Fruit fly (Drosophila melanogaster) whole organism, embryonic: ENCODE measurements around the gene Mgat3.

Experiments used
- C15 ChIP-seq: fragments of 200-800 bp; sonication (Bioruptor generic); IDR thresholded peaks from 3 replicates; pipeline ENCODE4 v1.3.6; 2022; ENCODE audit warnings: missing biosample characterization, missing genetic modification characterization
- CG10366 ChIP-seq: fragments of 200-800 bp; sonication (Bioruptor generic); IDR thresholded peaks from 2 replicates; pipeline ENCODE4 v1.3.6; 2022; ENCODE audit warnings: missing biosample characterization, missing genetic modification characterization
- CG10462 ChIP-seq: fragments of 200-800 bp; sonication (Bioruptor generic); optimal IDR thresholded peaks from 2 replicates; lab custom pipeline; 2016; ENCODE audit warnings: missing biosample characterization, missing genetic modification characterization
- CG11247 ChIP-seq: fragments of 200-800 bp; sonication (Bioruptor generic); IDR thresholded peaks from 2 replicates; pipeline ENCODE4 v1.3.6; 2022; ENCODE audit warnings: missing biosample characterization, missing genetic modification characterization
- CG12104 ChIP-seq: fragments of 200-800 bp; sonication (Bioruptor generic); optimal IDR thresholded peaks from 3 replicates; lab custom pipeline; 2016; ENCODE audit warnings: missing biosample characterization, missing genetic modification characterization
- CG12219 ChIP-seq: fragments of 200-800 bp; sonication (Bioruptor generic); optimal IDR thresholded peaks from 3 replicates; lab custom pipeline; 2018; ENCODE audit warnings: missing biosample characterization, mild to moderate bottlenecking, missing genetic modification characterization
- CG13424 ChIP-seq: fragments of 200-800 bp; sonication (Bioruptor generic); optimal IDR thresholded peaks from 2 replicates; lab custom pipeline; 2019; ENCODE audit warnings: missing biosample characterization, mild to moderate bottlenecking, missing genetic modification characterization, moderate library complexity
- CG14667 ChIP-seq: fragments of 200-800 bp; sonication (Bioruptor generic); IDR thresholded peaks from 2 replicates; pipeline ENCODE4 v1.3.6; 2022; ENCODE audit warnings: missing biosample characterization, missing genetic modification characterization
- CG14860 ChIP-seq: fragments of 200-800 bp; sonication (Bioruptor generic); IDR thresholded peaks from 3 replicates; pipeline ENCODE4 v1.3.6; 2022; ENCODE audit warnings: missing biosample characterization, missing genetic modification characterization; ENCODE audit not compliant: partially characterized antibody
- CG17359 ChIP-seq: fragments of 200-800 bp; sonication (Bioruptor generic); optimal IDR thresholded peaks from 3 replicates; lab custom pipeline; 2018; ENCODE audit warnings: missing biosample characterization, mild to moderate bottlenecking, missing genetic modification characterization, moderate library complexity
- CG1832 ChIP-seq: fragments of 200-800 bp; sonication (Bioruptor generic); optimal IDR thresholded peaks from 2 replicates; lab custom pipeline; 2017; ENCODE audit warnings: missing biosample characterization, mild to moderate bottlenecking, missing genetic modification characterization, inconsistent platforms
- CG18619 ChIP-seq: fragments of 200-800 bp; sonication (Bioruptor generic); optimal IDR thresholded peaks from 3 replicates; lab custom pipeline; 2017; ENCODE audit warnings: missing biosample characterization, mild to moderate bottlenecking, missing genetic modification characterization
- CG2678 ChIP-seq: fragments of 200-800 bp; sonication (Bioruptor generic); optimal IDR thresholded peaks from 3 replicates; lab custom pipeline; 2019; ENCODE audit warnings: missing biosample characterization, mild to moderate bottlenecking, missing genetic modification characterization, moderate library complexity
- CG3407 ChIP-seq: fragments of 200-800 bp; sonication (Bioruptor generic); optimal IDR thresholded peaks from 2 replicates; lab custom pipeline; 2018; ENCODE audit warnings: missing biosample characterization, mild to moderate bottlenecking, missing genetic modification characterization
- CG4328 ChIP-seq: fragments of 200-800 bp; sonication (Bioruptor generic); optimal IDR thresholded peaks from 3 replicates; lab custom pipeline; 2017; ENCODE audit warnings: missing biosample characterization, missing genetic modification reagents, missing genetic modification characterization
- CG43689 ChIP-seq: fragments of 200-800 bp; sonication (Bioruptor generic); IDR thresholded peaks from 2 replicates; pipeline ENCODE4 v1.3.6; 2022; ENCODE audit warnings: missing biosample characterization, missing genetic modification characterization
- CG8478 ChIP-seq: fragments of >200 bp; optimal IDR thresholded peaks from 2 replicates; lab custom pipeline; 2018
- CG9727 ChIP-seq: fragments of 200-800 bp; sonication (Bioruptor generic); optimal IDR thresholded peaks from 3 replicates; lab custom pipeline; 2017; ENCODE audit warnings: missing biosample characterization, mild to moderate bottlenecking, missing genetic modification characterization
- Camta ChIP-seq: fragments of 200-800 bp; sonication (Bioruptor generic); optimal IDR thresholded peaks from 2 replicates; lab custom pipeline; 2016; ENCODE audit warnings: missing biosample characterization, missing genetic modification characterization
- Dad ChIP-seq: fragments of 200-800 bp; sonication (Bioruptor generic); optimal IDR thresholded peaks from 3 replicates; lab custom pipeline; 2016; ENCODE audit warnings: missing biosample characterization, missing genetic modification characterization
- Doc3 ChIP-seq: fragments of 200-800 bp; sonication (Bioruptor generic); IDR thresholded peaks from 3 replicates; pipeline ENCODE4 v1.3.6; 2022; ENCODE audit warnings: missing biosample characterization, missing genetic modification characterization; ENCODE audit not compliant: partially characterized antibody
- Ets65A ChIP-seq: fragments of 200-800 bp; sonication (Bioruptor generic); peaks from one replicate; lab custom pipeline; 2016; ENCODE audit warnings: missing biosample characterization, missing genetic modification characterization
- Kr ChIP-seq: fragments of 200-800 bp; sonication (Bioruptor generic); optimal IDR thresholded peaks from 2 replicates; lab custom pipeline; 2017; ENCODE audit warnings: missing biosample characterization, mild to moderate bottlenecking, missing genetic modification characterization
- MBD-R2 ChIP-seq: fragments of 200-800 bp; sonication (Bioruptor generic); IDR thresholded peaks from 2 replicates; pipeline ENCODE4 v1.3.6; 2022; ENCODE audit warnings: missing biosample characterization, missing genetic modification characterization
- Myb ChIP-seq: fragments of 200-800 bp; sonication (Bioruptor generic); optimal IDR thresholded peaks from 2 replicates; lab custom pipeline; 2016; ENCODE audit warnings: missing biosample characterization, missing genetic modification characterization
- Nf-YA ChIP-seq: fragments of 200-800 bp; sonication (Bioruptor generic); IDR thresholded peaks from 2 replicates; pipeline ENCODE4 v1.3.6; 2022; ENCODE audit warnings: missing biosample characterization, missing genetic modification characterization
- Oli ChIP-seq: fragments of 200-800 bp; sonication (Bioruptor generic); optimal IDR thresholded peaks from 2 replicates; lab custom pipeline; 2018; ENCODE audit warnings: missing biosample characterization, mild to moderate bottlenecking, missing genetic modification characterization, moderate library complexity
- Optix ChIP-seq: fragments of 200-800 bp; sonication (Bioruptor generic); IDR thresholded peaks from 3 replicates; pipeline ENCODE4 v1.3.6; 2022; ENCODE audit warnings: missing biosample characterization, missing genetic modification characterization
- Poxn ChIP-seq: fragments of 200-800 bp; sonication (Bioruptor generic); IDR thresholded peaks from 2 replicates; pipeline ENCODE4 v1.3.6; 2022; ENCODE audit warnings: missing biosample characterization, missing genetic modification characterization
- Usf ChIP-seq: fragments of 200-800 bp; sonication (Bioruptor generic); optimal IDR thresholded peaks from 2 replicates; lab custom pipeline; 2017; ENCODE audit warnings: missing genotype, missing biosample characterization, missing genetic modification characterization
- Vsx1 ChIP-seq: fragments of 200-800 bp; sonication (Bioruptor generic); optimal IDR thresholded peaks from 2 replicates; lab custom pipeline; 2017; ENCODE audit warnings: missing biosample characterization, mild to moderate bottlenecking, missing genetic modification characterization, missing genetic modification reagents
- YL-1 ChIP-seq: fragments of 200-800 bp; sonication (Bioruptor generic); optimal IDR thresholded peaks from 3 replicates; lab custom pipeline; 2017; ENCODE audit warnings: missing biosample characterization, mild to moderate bottlenecking, missing genetic modification characterization
- abd-A ChIP-seq: fragments of 200-800 bp; sonication (Bioruptor generic); optimal IDR thresholded peaks from 3 replicates; lab custom pipeline; 2019; ENCODE audit warnings: missing biosample characterization, mild to moderate bottlenecking, missing genetic modification characterization, moderate library complexity
- ash1 ChIP-seq: fragments of 200-800 bp; sonication (Bioruptor generic); optimal IDR thresholded peaks from 2 replicates; lab custom pipeline; 2018; ENCODE audit warnings: missing biosample characterization, mild to moderate bottlenecking, missing genetic modification characterization
- bowl ChIP-seq: fragments of 200-800 bp; sonication (Bioruptor generic); IDR thresholded peaks from 2 replicates; pipeline ENCODE4 v1.3.6; 2022; ENCODE audit warnings: missing biosample characterization, missing genetic modification characterization
- cad ChIP-seq: fragments of >200 bp; optimal IDR thresholded peaks from 2 replicates; lab custom pipeline; 2017; ENCODE audit warnings: missing biosample characterization, missing genetic modification characterization
- cg ChIP-seq: fragments of 200-800 bp; sonication (Bioruptor generic); optimal IDR thresholded peaks from 3 replicates; lab custom pipeline; 2019; ENCODE audit warnings: missing biosample characterization, mild to moderate bottlenecking, missing genetic modification characterization, moderate library complexity
- cwo ChIP-seq: fragments of 200-800 bp; sonication (Bioruptor generic); optimal IDR thresholded peaks from 3 replicates; lab custom pipeline; 2017; ENCODE audit warnings: missing biosample characterization, missing genetic modification characterization, mild to moderate bottlenecking, moderate library complexity, missing genetic modification reagents
- dati ChIP-seq: fragments of 200-800 bp; sonication (Bioruptor generic); IDR thresholded peaks from 2 replicates; pipeline ENCODE4 v1.3.6; 2022; ENCODE audit warnings: missing biosample characterization, missing genetic modification characterization
- dimm ChIP-seq: fragments of 200-800 bp; sonication (Bioruptor generic); IDR thresholded peaks from 2 replicates; pipeline ENCODE4 v1.3.6; 2022; ENCODE audit warnings: missing biosample characterization, missing genetic modification characterization
- fd96Cb ChIP-seq: fragments of 200-800 bp; sonication (Bioruptor generic); optimal IDR thresholded peaks from 2 replicates; lab custom pipeline; 2018; ENCODE audit warnings: missing biosample characterization, mild to moderate bottlenecking, missing genetic modification characterization, moderate library complexity
- fru ChIP-seq: fragments of >200 bp; optimal IDR thresholded peaks from 2 replicates; lab custom pipeline; 2017
- gt ChIP-seq: fragments of 200-800 bp; sonication (Bioruptor generic); IDR thresholded peaks from 2 replicates; pipeline ENCODE4 v1.3.6; 2022; ENCODE audit warnings: missing biosample characterization, missing genetic modification characterization
- mld ChIP-seq: fragments of 200-800 bp; sonication (Bioruptor generic); IDR thresholded peaks from 3 replicates; pipeline ENCODE4 v1.3.6; 2022; ENCODE audit warnings: missing biosample characterization, missing genetic modification characterization; ENCODE audit not compliant: partially characterized antibody
- nom ChIP-seq: fragments of 200-800 bp; sonication (Bioruptor generic); optimal IDR thresholded peaks from 2 replicates; lab custom pipeline; 2017; ENCODE audit warnings: missing biosample characterization, missing genetic modification characterization, mild to moderate bottlenecking, moderate library complexity, missing genetic modification reagents
- onecut ChIP-seq: fragments of 200-800 bp; sonication (Bioruptor generic); IDR thresholded peaks from 2 replicates; pipeline ENCODE4 v1.3.6; 2022; ENCODE audit warnings: missing biosample characterization, missing genetic modification characterization
- ro ChIP-seq: fragments of 200-800 bp; sonication (Bioruptor generic); IDR thresholded peaks from 2 replicates; pipeline ENCODE4 v1.3.6; 2022; ENCODE audit warnings: missing biosample characterization, missing genetic modification characterization
- slbo ChIP-seq: fragments of 200-800 bp; sonication (Bioruptor generic); IDR thresholded peaks from 2 replicates; pipeline ENCODE4 v1.3.6; 2022; ENCODE audit warnings: missing biosample characterization, missing genetic modification characterization
- tap ChIP-seq: fragments of 200-800 bp; optimal IDR thresholded peaks from 3 replicates; lab custom pipeline; 2019; ENCODE audit warnings: missing biosample characterization, mild to moderate bottlenecking, missing genetic modification characterization, moderate library complexity
- tio ChIP-seq: fragments of 200-800 bp; sonication (Bioruptor generic); optimal IDR thresholded peaks from 2 replicates; lab custom pipeline; 2017; ENCODE audit warnings: missing biosample characterization, missing genetic modification characterization, inconsistent platforms
- trem ChIP-seq: fragments of 200-800 bp; optimal IDR thresholded peaks from 3 replicates; lab custom pipeline; 2019; ENCODE audit warnings: missing biosample characterization, mild to moderate bottlenecking, missing genetic modification characterization, moderate library complexity

Mgat3 gene

DNA sequence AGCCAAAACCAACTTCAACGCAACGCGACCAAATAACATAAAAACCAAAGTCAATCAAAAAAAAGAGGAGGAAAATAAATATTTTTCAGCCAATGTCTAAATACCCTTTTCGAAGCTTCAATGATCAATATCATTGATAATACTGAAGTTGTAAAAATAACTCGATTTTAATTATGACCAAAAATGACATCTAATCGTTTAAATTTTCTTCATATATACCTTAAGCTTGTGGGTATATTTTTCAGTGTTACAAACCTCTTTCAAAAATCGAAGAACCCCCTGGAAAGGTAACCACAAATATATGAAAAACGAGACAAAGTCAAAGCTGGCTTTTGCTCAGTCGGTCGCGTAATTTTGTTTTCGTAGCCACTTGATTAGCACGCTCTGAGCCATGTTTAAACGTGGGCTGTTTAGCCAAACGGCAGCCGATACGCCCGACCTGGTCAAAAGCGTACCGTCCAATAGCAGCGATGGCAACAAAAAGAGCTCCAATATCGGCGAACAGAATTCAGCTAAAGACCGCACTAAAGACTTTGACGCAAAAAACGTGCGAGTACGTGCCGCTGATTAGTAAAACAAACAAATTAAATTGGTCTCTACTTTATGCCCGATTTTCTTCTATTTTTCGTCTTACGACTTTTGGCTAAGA, 37.2 kb downstream of the Mgat3 start (continued):
- TF ChIP-seq Nf-YA (peak; percentile 54; the same call in 1 of the 2 replicates), mld (GFP tag; lab: Robert Waterston, UW) (no peak), ash1 (no peak), Camta (GFP tag; lab: Kevin White, UChicago) (peak; percentile 60), cg (GFP tag; lab: Kevin White, UChicago) (no peak), CG4328 (GFP tag; lab: Kevin White, UChicago) (no peak), Usf (peak; percentile 10), CG10366 (peak; percentile 69), YL-1 (GFP tag; lab: Kevin White, UChicago) (no peak), slbo (peak; percentile 91), CG43689 (peak; percentile 49; the same call in 1 of the 2 replicates), Oli (tag; lab: Kevin White, UChicago) (peak; percentile 73), CG13424 (peak; percentile 73), tio (GFP tag; lab: Kevin White, UChicago) (peak; percentile 45), tap (tag; lab: Kevin White, UChicago) (peak; percentile 70), MBD-R2 (GFP tag; lab: Robert Waterston, UW) (peak; percentile 51; the same call in 1 of the 2 replicates), Ets65A (GFP tag; lab: Kevin White, UChicago) (peak; percentile 87), CG2678 (tag; lab: Kevin White, UChicago) (peak; percentile 92), dati (no peak), nom (GFP tag; lab: Kevin White, UChicago) (no peak), CG12104 (GFP tag; lab: Kevin White, UChicago) (peak; percentile 59), Vsx1 (GFP tag; lab: Kevin White, UChicago) (no peak), abd-A (tag; lab: Kevin White, UChicago) (peak; percentile 76), Doc3 (GFP tag; lab: Robert Waterston, UW) (no peak), Dad (GFP tag; lab: Kevin White, UChicago) (peak; percentile 59), fru (no peak), ro (no peak), Poxn (GFP tag; lab: Robert Waterston, UW) (peak; percentile 50; the same call in 1 of the 2 replicates), CG3407 (GFP tag; lab: Kevin White, UChicago) (no peak), trem (tag; lab: Kevin White, UChicago) (peak; percentile 3), gt (GFP tag; lab: Robert Waterston, UW) (no peak), CG17359 (tag; lab: Kevin White, UChicago) (peak; percentile 78), CG12219 (GFP tag; lab: Kevin White, UChicago) (peak; percentile 63), C15 (GFP tag; lab: Robert Waterston, UW) (0 out of 3 replicates have a peak, but pooled peaks have one; percentile 20), dimm (GFP tag; lab: Robert Waterston, UW) (no peak), fd96Cb (tag; lab: Kevin White, UChicago) (peak; percentile 61), Myb (peak; percentile 59), CG10462 (GFP tag; lab: Kevin White, UChicago) (peak; percentile 16), CG18619 (GFP tag; lab: Kevin White, UChicago) (peak; percentile 68), CG14860 (no peak), onecut (GFP tag; lab: Robert Waterston, UW) (peak; percentile 51), CG8478 (lab: Kevin White, UChicago) (no peak), Optix (GFP tag; lab: Robert Waterston, UW) (no peak), bowl (0 out of 2 replicates have a peak, but pooled peaks have one; percentile 28), CG9727 (peak; percentile 73), cad (no peak), CG1832 (GFP tag; lab: Kevin White, UChicago) (no peak), cwo (GFP tag; lab: Kevin White, UChicago) (peak; percentile 89), CG11247 (peak; percentile 79), Kr (no peak), CG14667 (GFP tag; lab: Robert Waterston, UW) (peak; percentile 63)
